Fruit fly (Drosophila melanogaster): ENCODE results near the gene Crg-1.

Crg-1 gene

dm6 chrX:3746898-3747297 is 46.1 kb upstream of the Crg-1 start:
- TF ChIP-seq dsx (GFP tag; optimal IDR thresholded peaks at IDR 0.05; ENCODE audit: poor library complexity, severe bottlenecking) (peak; percentile 26), CG31627 (GFP tag; optimal IDR thresholded peaks at IDR 0.05) (no peak), CG3919 (GFP tag; optimal IDR thresholded peaks at IDR 0.05) (peak; percentile 25), Eip78C (GFP tag) (peak; percentile 64), Lpt (GFP tag; optimal IDR thresholded peaks at IDR 0.05) (peak; percentile 25), topi (GFP tag; optimal IDR thresholded peaks at IDR 0.05) (no peak), ss (GFP tag; optimal IDR thresholded peaks at IDR 0.05) (peak in 1 of 2 experiments; percentile 62)

dm6 chrX:3747566-3747965 is 45.5 kb upstream of the Crg-1 start:
- TF ChIP-seq dac (GFP tag; optimal IDR thresholded peaks at IDR 0.05) (no peak), CG9139 (GFP tag; optimal IDR thresholded peaks at IDR 0.05) (no peak), pdm3 (GFP tag; optimal IDR thresholded peaks at IDR 0.05) (no peak), Ets21C (GFP tag; optimal IDR thresholded peaks at IDR 0.05) (no peak), fd59A (GFP tag; optimal IDR thresholded peaks at IDR 0.05) (peak; percentile 32), CG6276 (GFP tag; optimal IDR thresholded peaks at IDR 0.05) (no peak), fkh (GFP tag; optimal IDR thresholded peaks at IDR 0.05) (no peak), achi (GFP tag; optimal IDR thresholded peaks at IDR 0.05) (peak; percentile 19), CG10631 (GFP tag; optimal IDR thresholded peaks at IDR 0.05) (peak; percentile 34), Smox (GFP tag; optimal IDR thresholded peaks at IDR 0.05) (no peak), svp (GFP tag) (no peak), fd85E (GFP tag; optimal IDR thresholded peaks at IDR 0.05) (no peak), salr (GFP tag; optimal IDR thresholded peaks at IDR 0.05) (peak in 1 of 2 experiments; percentile 11), topi (GFP tag; optimal IDR thresholded peaks at IDR 0.05) (no peak), Ets96B (tag; optimal IDR thresholded peaks at IDR 0.05) (peak; percentile 38), lz (GFP tag; optimal IDR thresholded peaks at IDR 0.05) (no peak), Lpt (GFP tag; optimal IDR thresholded peaks at IDR 0.05) (no peak), CG3919 (GFP tag; optimal IDR thresholded peaks at IDR 0.05) (no peak), Eip93F (GFP tag; optimal IDR thresholded peaks at IDR 0.05) (no peak), CG4318 (GFP tag; optimal IDR thresholded peaks at IDR 0.05) (no peak), eg (GFP tag; IDR thresholded peaks at IDR 0.05) (no peak; the same call in 2 of the 3 replicates), Sox15 (GFP tag; optimal IDR thresholded peaks at IDR 0.05) (no peak), CG31627 (GFP tag; optimal IDR thresholded peaks at IDR 0.05) (no peak), CG3032 (tag; optimal IDR thresholded peaks at IDR 0.05) (peak; percentile 23), CG6808 (GFP tag; optimal IDR thresholded peaks at IDR 0.05) (no peak), CG7368 (GFP tag; optimal IDR thresholded peaks at IDR 0.05) (no peak), vri (GFP tag; optimal IDR thresholded peaks at IDR 0.05) (no peak), CG6854 (GFP tag; optimal IDR thresholded peaks at IDR 0.05) (no peak), OdsH (GFP tag; optimal IDR thresholded peaks at IDR 0.05) (peak; percentile 13), dsx (GFP tag; optimal IDR thresholded peaks at IDR 0.05; ENCODE audit: poor library complexity, severe bottlenecking) (no peak), esn (GFP tag; optimal IDR thresholded peaks at IDR 0.05) (no peak), CG11902 (GFP tag; optimal IDR thresholded peaks at IDR 0.05) (no peak), Met (GFP tag; optimal IDR thresholded peaks at IDR 0.05) (no peak), CG10669 (GFP tag; optimal IDR thresholded peaks at IDR 0.05) (peak; percentile 41), net (GFP tag; optimal IDR thresholded peaks at IDR 0.05) (no peak), CG8632 (GFP tag; optimal IDR thresholded peaks at IDR 0.05) (no peak), CG6163 (GFP tag; IDR thresholded peaks at IDR 0.05) (no peak; the same call in 2 of the 3 replicates), CG8319 (GFP tag; optimal IDR thresholded peaks at IDR 0.05) (no peak), Sox14 (GFP tag; optimal IDR thresholded peaks at IDR 0.05) (no peak), Blimp-1 (GFP tag; optimal IDR thresholded peaks at IDR 0.05) (no peak), Eip75B (GFP tag; optimal IDR thresholded peaks at IDR 0.05) (no peak), CG11762 (GFP tag; optimal IDR thresholded peaks at IDR 0.05; ENCODE audit: insufficient read depth) (no peak), cyc (GFP tag; optimal IDR thresholded peaks at IDR 0.05) (no peak), CG32006 (GFP tag; optimal IDR thresholded peaks at IDR 0.05) (peak; percentile 27), CG1621 (tag; optimal IDR thresholded peaks at IDR 0.05) (no peak), Hr4 (GFP tag; optimal IDR thresholded peaks at IDR 0.05) (no peak), CG11294 (GFP tag; IDR thresholded peaks at IDR 0.05) (no peak), Gug (GFP tag; IDR thresholded peaks at IDR 0.05) (no peak)
